Worm (Caenorhabditis elegans) whole organism, midembryonic: Measurements from ENCODE around the gene B0303.16.

Experiments used
- cog-1 ChIP-seq: sonication (generic microtip); optimal IDR thresholded peaks from 2 replicates; lab custom pipeline; 2016; ENCODE audit warnings: missing genetic modification characterization, missing compliant biosample characterization
- med-1 ChIP-seq: sonication (generic microtip); optimal IDR thresholded peaks from 2 replicates; lab custom pipeline; 2017; ENCODE audit warnings: missing genetic modification characterization, mild to moderate bottlenecking, missing compliant biosample characterization, antibody characterized with exemption, missing genetic modification reagents; ENCODE audit not compliant: insufficient read depth
- ref-1 ChIP-seq: fragments of 200-800 bp; sonication (Bioruptor generic); conservative IDR thresholded peaks from 2 replicates; pipeline ENCODE4 v1.3.6; 2022; ENCODE audit warnings: missing genetic modification reagents, missing genetic modification characterization, missing compliant biosample characterization

- TF ChIP-seq ref-1 (GFP tag; lab: Robert Waterston, UW) (no peak), cog-1 (tag; lab: Kevin White, UChicago) (no peak), med-1 (no peak)
Observed at ce11 chrIII:8657676-8658366, 47.0 kb upstream of the B0303.16 start.
